Fruit fly (Drosophila melanogaster) whole organism, embryonic: Measurements from ENCODE around the gene Ublcp1.

Experiments
- Adf1 ChIP-seq: fragments of 200-800 bp; sonication (Bioruptor generic); IDR thresholded peaks from 2 replicates; pipeline ENCODE4 v1.3.6; 2022; ENCODE audit warnings: missing biosample characterization, missing genetic modification characterization
- Aef1 ChIP-seq: fragments of 200-800 bp; sonication (Bioruptor generic); IDR thresholded peaks from 3 replicates; pipeline ENCODE4 v1.3.6; 2022; ENCODE audit warnings: missing biosample characterization, missing genetic modification characterization
- Blimp-1 ChIP-seq: fragments of 200-800 bp; sonication (Bioruptor generic); optimal IDR thresholded peaks from 3 replicates; lab custom pipeline; 2018; ENCODE audit warnings: missing biosample characterization, missing genetic modification characterization, mild to moderate bottlenecking, moderate library complexity, missing genetic modification reagents
- CG11398 ChIP-seq: fragments of 200-800 bp; sonication (Bioruptor generic); optimal IDR thresholded peaks from 2 replicates; lab custom pipeline; 2016; ENCODE audit warnings: missing biosample characterization, missing genetic modification characterization
- CG12104 ChIP-seq: fragments of 200-800 bp; sonication (Bioruptor generic); optimal IDR thresholded peaks from 3 replicates; lab custom pipeline; 2016; ENCODE audit warnings: missing biosample characterization, missing genetic modification characterization
- CG12299 ChIP-seq: fragments of 200-800 bp; sonication (Bioruptor generic); optimal IDR thresholded peaks from 2 replicates; lab custom pipeline; 2018; ENCODE audit warnings: missing biosample characterization, mild to moderate bottlenecking, missing genetic modification characterization
- CG12391 ChIP-seq: fragments of 200-800 bp; sonication (Bioruptor generic); optimal IDR thresholded peaks from 3 replicates; lab custom pipeline; 2018; ENCODE audit warnings: missing biosample characterization, mild to moderate bottlenecking, missing genetic modification characterization, moderate library complexity
- CG12942 ChIP-seq: fragments of 200-800 bp; sonication (Bioruptor generic); optimal IDR thresholded peaks from 3 replicates; lab custom pipeline; 2016; ENCODE audit warnings: missing biosample characterization, missing genetic modification characterization
- CG16815 ChIP-seq: fragments of 200-800 bp; sonication (Bioruptor generic); optimal IDR thresholded peaks from 3 replicates; lab custom pipeline; 2017; ENCODE audit warnings: missing biosample characterization, mild to moderate bottlenecking, missing genetic modification characterization
- CG17829 ChIP-seq: fragments of 200-800 bp; optimal IDR thresholded peaks from 2 replicates; lab custom pipeline; 2019; ENCODE audit warnings: missing biosample characterization, mild to moderate bottlenecking, missing genetic modification characterization, moderate library complexity
- CG2678 ChIP-seq: fragments of 200-800 bp; sonication (Bioruptor generic); optimal IDR thresholded peaks from 3 replicates; lab custom pipeline; 2019; ENCODE audit warnings: missing biosample characterization, mild to moderate bottlenecking, missing genetic modification characterization, moderate library complexity
- CG31224 ChIP-seq: fragments of 200-800 bp; sonication (Bioruptor generic); IDR thresholded peaks from 2 replicates; pipeline ENCODE4 v1.3.6; 2022; ENCODE audit warnings: missing biosample characterization, missing genetic modification characterization
- CG32772 ChIP-seq: fragments of 200-800 bp; sonication (Bioruptor generic); IDR thresholded peaks from 2 replicates; pipeline ENCODE4 v1.3.6; 2022; ENCODE audit warnings: missing biosample characterization, missing genetic modification characterization
- CG3407 ChIP-seq: fragments of 200-800 bp; sonication (Bioruptor generic); optimal IDR thresholded peaks from 2 replicates; lab custom pipeline; 2018; ENCODE audit warnings: missing biosample characterization, mild to moderate bottlenecking, missing genetic modification characterization
- CG6683 ChIP-seq: fragments of 200-800 bp; sonication (Bioruptor generic); optimal IDR thresholded peaks from 2 replicates; lab custom pipeline; 2017; ENCODE audit warnings: missing biosample characterization, mild to moderate bottlenecking, missing genetic modification characterization, missing genetic modification reagents
- Camta ChIP-seq: fragments of 200-800 bp; sonication (Bioruptor generic); optimal IDR thresholded peaks from 2 replicates; lab custom pipeline; 2016; ENCODE audit warnings: missing biosample characterization, missing genetic modification characterization
- Dll ChIP-seq: fragments of 200-800 bp; sonication (Bioruptor generic); IDR thresholded peaks from 4 replicates; pipeline ENCODE4 v1.3.6; 2022; ENCODE audit warnings: missing biosample characterization, missing genetic modification characterization; ENCODE audit not compliant: partially characterized antibody
- Dp ChIP-seq: fragments of 200-800 bp; sonication (Bioruptor generic); optimal IDR thresholded peaks from 2 replicates; lab custom pipeline; 2018; ENCODE audit warnings: missing biosample characterization, mild to moderate bottlenecking, missing genetic modification characterization, moderate library complexity
- HmgD ChIP-seq: fragments of 200-800 bp; sonication (Bioruptor generic); optimal IDR thresholded peaks from 3 replicates; lab custom pipeline; 2016; ENCODE audit warnings: missing biosample characterization, missing genetic modification characterization
- Hmr ChIP-seq: fragments of 200-800 bp; sonication (Bioruptor generic); optimal IDR thresholded peaks from 3 replicates; lab custom pipeline; 2017; ENCODE audit warnings: mild to moderate bottlenecking, missing biosample characterization, missing genetic modification reagents, missing genetic modification characterization
- Hr39 ChIP-seq: fragments of >200 bp; optimal IDR thresholded peaks from 2 replicates; lab custom pipeline; 2017
- Jarid2 ChIP-seq: fragments of 200-800 bp; sonication (Bioruptor generic); optimal IDR thresholded peaks from 3 replicates; lab custom pipeline; 2017; ENCODE audit warnings: mild to moderate bottlenecking, missing biosample characterization, missing genetic modification reagents, missing genetic modification characterization
- Lim3 ChIP-seq: fragments of 200-800 bp; sonication (Bioruptor generic); IDR thresholded peaks from 2 replicates; pipeline ENCODE4 v1.3.6; 2022; ENCODE audit warnings: missing biosample characterization, missing genetic modification characterization
- NK7.1 ChIP-seq: fragments of 200-800 bp; sonication (Bioruptor generic); optimal IDR thresholded peaks from 3 replicates; lab custom pipeline; 2016; ENCODE audit warnings: missing biosample characterization, missing genetic modification characterization
- Ptx1 ChIP-seq: fragments of 200-800 bp; sonication (Bioruptor generic); IDR thresholded peaks from 2 replicates; pipeline ENCODE4 v1.3.6; 2022; ENCODE audit warnings: missing biosample characterization, missing genetic modification characterization
- Ravus ChIP-seq: fragments of 200-800 bp; sonication (Bioruptor generic); IDR thresholded peaks from 2 replicates; pipeline ENCODE4 v1.3.6; 2022; ENCODE audit warnings: missing biosample characterization, missing genetic modification characterization
- Rx ChIP-seq: fragments of 200-800 bp; sonication (Bioruptor generic); IDR thresholded peaks from 2 replicates; pipeline ENCODE4 v1.3.6; 2022; ENCODE audit warnings: missing biosample characterization, missing genetic modification characterization
- Sox102F ChIP-seq: fragments of 200-800 bp; sonication (Bioruptor generic); optimal IDR thresholded peaks from 2 replicates; lab custom pipeline; 2018; ENCODE audit warnings: missing biosample characterization, mild to moderate bottlenecking, missing genetic modification characterization, moderate library complexity
- Sry-δ ChIP-seq: fragments of 200-800 bp; sonication (Bioruptor generic); optimal IDR thresholded peaks from 2 replicates; lab custom pipeline; 2016; ENCODE audit warnings: missing biosample characterization, missing genetic modification characterization
- Stat92E ChIP-seq, 3 experiments: fragments of >200 bp in 2 of 3; fragments of 200-800 bp in 1 of 3; sonication (Bioruptor generic) in 1 of 3; optimal IDR thresholded peaks; 2 replicates each; lab custom pipeline; 2017 to 2019; ENCODE audit warnings: missing biosample characterization in 3 of 3, missing genetic modification characterization in 3 of 3, mild to moderate bottlenecking in 1 of 3, moderate library complexity in 1 of 3
- TFAM ChIP-seq: fragments of 200-800 bp; sonication (Bioruptor generic); optimal IDR thresholded peaks from 2 replicates; lab custom pipeline; 2017; ENCODE audit warnings: missing biosample characterization, missing genetic modification characterization, inconsistent platforms
- Xrp1 ChIP-seq: fragments of 200-800 bp; sonication (Bioruptor generic); IDR thresholded peaks from 2 replicates; pipeline ENCODE4 v1.3.6; 2022; ENCODE audit warnings: missing biosample characterization, missing genetic modification characterization
- abd-A ChIP-seq: fragments of 200-800 bp; sonication (Bioruptor generic); optimal IDR thresholded peaks from 3 replicates; lab custom pipeline; 2019; ENCODE audit warnings: missing biosample characterization, mild to moderate bottlenecking, missing genetic modification characterization, moderate library complexity
- cas ChIP-seq: fragments of 200-800 bp; sonication (Bioruptor generic); IDR thresholded peaks from 2 replicates; pipeline ENCODE4 v1.3.6; 2022; ENCODE audit warnings: missing biosample characterization, missing genetic modification characterization
- cato ChIP-seq: fragments of 200-800 bp; sonication (Bioruptor generic); optimal IDR thresholded peaks from 2 replicates; lab custom pipeline; 2016; ENCODE audit warnings: missing biosample characterization, missing genetic modification characterization, borderline replicate concordance
- crp ChIP-seq, 2 experiments: fragments of 200-800 bp; sonication (Bioruptor generic); optimal IDR thresholded peaks; 2 replicates in 1 of 2; 3 replicates in 1 of 2; lab custom pipeline; 2017; ENCODE audit warnings: missing biosample characterization in 2 of 2, missing genetic modification characterization in 2 of 2, mild to moderate bottlenecking in 1 of 2, moderate library complexity in 1 of 2
- dmrt99B ChIP-seq: fragments of 200-800 bp; sonication (Bioruptor generic); optimal IDR thresholded peaks from 2 replicates; lab custom pipeline; 2018; ENCODE audit warnings: missing biosample characterization, mild to moderate bottlenecking, missing genetic modification characterization, moderate library complexity
- dpn ChIP-seq, 2 experiments: fragments of 200-800 bp; sonication (Bioruptor generic); optimal IDR thresholded peaks; 3 replicates each; lab custom pipeline; 2016; ENCODE audit warnings: missing biosample characterization in 2 of 2, missing genetic modification characterization in 2 of 2
- emc ChIP-seq: fragments of 200-800 bp; sonication (Bioruptor generic); optimal IDR thresholded peaks from 2 replicates; lab custom pipeline; 2016; ENCODE audit warnings: missing biosample characterization, missing genetic modification characterization
- fd3F ChIP-seq: fragments of 200-800 bp; sonication (Bioruptor generic); optimal IDR thresholded peaks from 2 replicates; lab custom pipeline; 2018; ENCODE audit warnings: missing biosample characterization, mild to moderate bottlenecking, missing genetic modification characterization, moderate library complexity
- gem ChIP-seq: fragments of 200-800 bp; sonication (Bioruptor generic); optimal IDR thresholded peaks from 2 replicates; lab custom pipeline; 2019; ENCODE audit warnings: missing biosample characterization, mild to moderate bottlenecking, missing genetic modification characterization, moderate library complexity
- ham ChIP-seq: fragments of 200-800 bp; sonication (Bioruptor generic); IDR thresholded peaks from 2 replicates; pipeline ENCODE4 v1.3.6; 2022; ENCODE audit warnings: missing biosample characterization, missing genetic modification characterization
- lola ChIP-seq, 3 experiments: fragments of >200 bp in 2 of 3; fragments of 200-800 bp in 1 of 3; sonication (Bioruptor generic) in 1 of 3; optimal IDR thresholded peaks; 2 replicates each; lab custom pipeline; 2017 to 2019; ENCODE audit warnings: missing biosample characterization in 3 of 3, missing genetic modification characterization in 3 of 3, mild to moderate bottlenecking in 1 of 3, moderate library complexity in 1 of 3
- mld ChIP-seq: fragments of 200-800 bp; sonication (Bioruptor generic); IDR thresholded peaks from 3 replicates; pipeline ENCODE4 v1.3.6; 2022; ENCODE audit warnings: missing biosample characterization, missing genetic modification characterization; ENCODE audit not compliant: partially characterized antibody
- otp ChIP-seq: fragments of 200-800 bp; sonication (Bioruptor generic); IDR thresholded peaks from 3 replicates; pipeline ENCODE4, ENCODE4 v1.3.6; 2022; ENCODE audit warnings: missing biosample characterization, missing genetic modification characterization
- prd ChIP-seq, 3 experiments: fragments of >200 bp in 2 of 3; fragments of 200-800 bp in 1 of 3; sonication (Bioruptor generic) in 1 of 3; optimal IDR thresholded peaks in 2 of 3; IDR thresholded peaks in 1 of 3; 2 replicates in 2 of 3; 3 replicates in 1 of 3; pipeline versions ENCODE4 v1.3.6 to Lab custom; 2017 to 2022; ENCODE audit warnings: missing biosample characterization in 1 of 3, missing genetic modification characterization in 1 of 3
- shn ChIP-seq: fragments of 200-800 bp; sonication (Bioruptor generic); optimal IDR thresholded peaks from 3 replicates; lab custom pipeline; 2016; ENCODE audit warnings: missing biosample characterization, missing genetic modification characterization
- sisA ChIP-seq: fragments of 200-800 bp; sonication (Bioruptor generic); IDR thresholded peaks from 2 replicates; pipeline ENCODE4 v1.3.6; 2022; ENCODE audit warnings: missing biosample characterization, missing genetic modification characterization
- zen ChIP-seq: fragments of 200-800 bp; sonication (Bioruptor generic); optimal IDR thresholded peaks from 3 replicates; lab custom pipeline; 2018; ENCODE audit warnings: missing biosample characterization, mild to moderate bottlenecking, missing genetic modification characterization, moderate library complexity

Gene Ublcp1

dm6 chr3R:23053936-23054335, 7.4 kb upstream of the Ublcp1 start, which contains the start of gene p53 (continued):
- TF ChIP-seq Sox102F (GFP tag; lab: Kevin White, UChicago) (peak; percentile 30), dpn (GFP tag; optimal IDR thresholded peaks at IDR 0.05; lab: Kevin White, UChicago) (peak; percentile 50 to 82), Dp (peak; percentile 84), CG6683 (peak; percentile 64), sisA (peak; percentile 24; the same call in 1 of the 2 replicates), Jarid2 (GFP tag; lab: Kevin White, UChicago) (peak; percentile 60), Blimp-1 (GFP tag; lab: Kevin White, UChicago) (peak; percentile 41), CG12942 (GFP tag; lab: Kevin White, UChicago) (peak; percentile 43), Sry-δ (peak; percentile 74), CG31224 (GFP tag; lab: Robert Waterston, UW) (0 out of 2 replicates have a peak, but pooled peaks have one; percentile 32), otp (GFP tag; lab: Robert Waterston, UW) (peak; percentile 76), Dll (GFP tag; lab: Robert Waterston, UW) (peak; percentile 71), fd3F (GFP tag; lab: Kevin White, UChicago) (peak; percentile 50), Lim3 (GFP tag; lab: Robert Waterston, UW) (no peak), crp (GFP tag; optimal IDR thresholded peaks at IDR 0.05; lab: Kevin White, UChicago) (peak in 1 of 2 experiments; percentile 26), HmgD (GFP tag; lab: Kevin White, UChicago) (peak; percentile 81), Ptx1 (GFP tag; lab: Robert Waterston, UW) (peak; percentile 68), CG12391 (tag; lab: Kevin White, UChicago) (peak; percentile 73), CG2678 (tag; lab: Kevin White, UChicago) (peak; percentile 55), NK7.1 (GFP tag; lab: Kevin White, UChicago) (peak; percentile 81), gem (tag; lab: Kevin White, UChicago) (no peak), Camta (GFP tag; lab: Kevin White, UChicago) (peak; percentile 83), CG11398 (GFP tag; lab: Kevin White, UChicago) (peak; percentile 56), prd (optimal IDR thresholded peaks at IDR 0.05; lab: Kevin White, UChicago) (no peak), prd (GFP tag; IDR thresholded peaks at IDR 0.05; lab: Robert Waterston, UW) (peak; percentile 46; the same call in 2 of the 3 replicates), mld (GFP tag; lab: Robert Waterston, UW) (no peak), emc (GFP tag; lab: Kevin White, UChicago) (peak; percentile 69), TFAM (GFP tag; lab: Kevin White, UChicago) (no peak), shn (peak; percentile 58), CG12104 (GFP tag; lab: Kevin White, UChicago) (peak; percentile 67), ham (no peak), dmrt99B (tag; lab: Kevin White, UChicago) (no peak), CG3407 (peak; percentile 55), Stat92E (GFP tag; optimal IDR thresholded peaks at IDR 0.05; lab: Kevin White, UChicago) (no peak), Aef1 (GFP tag; lab: Robert Waterston, UW) (peak; percentile 30; the same call in 2 of the 3 replicates), lola (GFP tag; optimal IDR thresholded peaks at IDR 0.05; lab: Kevin White, UChicago) (peak in 1 of 3 experiments; percentile 45), CG17829 (peak; percentile 30), CG12299 (no peak), zen (tag; lab: Kevin White, UChicago) (peak; percentile 52), Xrp1 (GFP tag; lab: Robert Waterston, UW) (no peak), Hr39 (lab: Kevin White, UChicago) (no peak), Ravus (GFP tag; lab: Robert Waterston, UW) (no peak), abd-A (tag; lab: Kevin White, UChicago) (no peak), Rx (GFP tag; lab: Robert Waterston, UW) (peak; percentile 68), CG16815 (GFP tag; lab: Kevin White, UChicago) (peak; percentile 19), CG32772 (peak; percentile 63; the same call in 1 of the 2 replicates), Hmr (GFP tag; lab: Kevin White, UChicago) (peak; percentile 86), cato (GFP tag; lab: Kevin White, UChicago) (peak; percentile 21), Adf1 (no peak), cas (no peak)
